Fruit fly (Drosophila melanogaster) whole organism, wandering third instar larva: Measurements from ENCODE around the gene CG44476.
A peak's percentile ranks its signal among the peaks of the same experiment; 100 is the strongest.

Experiments used
- Abd-B ChIP-seq: fragments of >200 bp; optimal IDR thresholded peaks from 2 replicates; lab custom pipeline; 2017; ENCODE audit warnings: missing biosample characterization, missing genetic modification characterization
- CrebA ChIP-seq: fragments of 200-800 bp; sonication (Bioruptor generic); optimal IDR thresholded peaks from 2 replicates; lab custom pipeline; 2016; ENCODE audit warnings: missing biosample characterization, mild to moderate bottlenecking, missing genetic modification characterization, borderline replicate concordance
- Hr78 ChIP-seq: fragments of >200 bp; optimal IDR thresholded peaks from 2 replicates; lab custom pipeline; 2017; ENCODE audit warnings: missing biosample characterization, missing genetic modification characterization
- ey ChIP-seq: fragments of 200-800 bp; sonication (Bioruptor generic); optimal IDR thresholded peaks from 2 replicates; lab custom pipeline; 2016; ENCODE audit warnings: missing biosample characterization, missing genetic modification characterization
- fru ChIP-seq: fragments of 200-800 bp; sonication (Bioruptor generic); optimal IDR thresholded peaks from 3 replicates; lab custom pipeline; 2016; ENCODE audit warnings: missing biosample characterization, mild to moderate bottlenecking, missing genetic modification characterization
- jim ChIP-seq: fragments of 175-275, 200-325 bp; sonication (Bioruptor generic); optimal IDR thresholded peaks from 2 replicates; lab custom pipeline; 2016; ENCODE audit warnings: missing biosample characterization, mild to moderate bottlenecking, missing genetic modification characterization
- psq ChIP-seq: fragments of 200-800 bp; sonication (Bioruptor generic); optimal IDR thresholded peaks from 3 replicates; lab custom pipeline; 2017; ENCODE audit warnings: missing biosample characterization, mild to moderate bottlenecking, missing genetic modification characterization, moderate library complexity
- usp ChIP-seq: fragments of >200 bp; optimal IDR thresholded peaks from 2 replicates; lab custom pipeline; 2017; ENCODE audit warnings: missing biosample characterization, missing genetic modification characterization
- woc ChIP-seq: sonication (Bioruptor generic); optimal IDR thresholded peaks from 2 replicates; lab custom pipeline; 2016; ENCODE audit warnings: missing biosample characterization, mild to moderate bottlenecking, missing genetic modification characterization

DNA sequence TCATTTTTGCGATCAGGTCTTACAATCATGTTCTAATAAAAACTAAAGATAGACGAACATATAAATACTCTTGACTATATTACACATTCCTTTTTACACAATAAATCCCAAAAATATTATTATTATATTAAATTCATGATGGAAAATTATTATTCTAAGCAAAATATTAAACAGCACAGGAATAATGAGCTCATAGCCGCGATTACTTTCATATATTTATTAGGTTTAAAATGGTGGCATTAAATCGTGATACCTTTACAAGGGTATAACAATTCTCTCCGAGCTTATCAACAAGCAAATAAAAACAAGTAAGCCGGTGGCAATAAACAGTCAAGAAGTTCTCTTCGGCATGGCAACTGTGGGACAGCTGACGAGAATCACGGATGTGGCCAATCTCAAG is 40.1 kb upstream of the CG44476 start, which contains the start of gene CG17681:
- TF ChIP-seq woc, result peak; percentile 5
- TF ChIP-seq Abd-B (GFP tag; lab: Kevin White, UChicago), result no peak
- peak; percentile 34 for TF ChIP-seq fru
- no peak for TF ChIP-seq Hr78
- no peak for TF ChIP-seq usp (GFP tag; lab: Kevin White, UChicago)
- TF ChIP-seq CrebA (GFP tag; lab: Kevin White, UChicago), result no peak
- TF ChIP-seq psq (GFP tag; lab: Kevin White, UChicago), result peak; percentile 0
- no peak for TF ChIP-seq ey (GFP tag; lab: Kevin White, UChicago)
- TF ChIP-seq jim, result no peak
